Worm (Caenorhabditis elegans) whole organism, L1 larva: Measurements from ENCODE around the gene K01G5.8.

Experiments
- C04F5.9 ChIP-seq: sonication (generic microtip); optimal IDR thresholded peaks from 2 replicates; lab custom pipeline; 2016; ENCODE audit warnings: missing genetic modification characterization, missing compliant biosample characterization
- C16A3.4 ChIP-seq: fragments of 150-350 bp; optimal IDR thresholded peaks from 2 replicates; lab custom pipeline; 2014; ENCODE audit warnings: missing biosample characterization, missing genetic modification characterization
- F16B12.6 ChIP-seq: fragments of 150-350 bp; optimal IDR thresholded peaks from 2 replicates; lab custom pipeline; 2014; ENCODE audit warnings: missing biosample characterization, missing genetic modification characterization
- Y116A8C.19 ChIP-seq: sonication (generic microtip); optimal IDR thresholded peaks from 2 replicates; lab custom pipeline; 2016; ENCODE audit warnings: missing compliant biosample characterization, missing genetic modification characterization, borderline replicate concordance
- aha-1 ChIP-seq: fragments of 150-350 bp; optimal IDR thresholded peaks from 2 replicates; lab custom pipeline; 2014; ENCODE audit warnings: missing biosample characterization, missing genetic modification characterization
- ama-1 ChIP-seq: fragments of 150-350 bp; optimal IDR thresholded peaks from 2 replicates; lab custom pipeline; 2014
- blmp-1 ChIP-seq: fragments of 150-350 bp; optimal IDR thresholded peaks from 2 replicates; lab custom pipeline; 2014; ENCODE audit warnings: missing biosample characterization, missing genetic modification characterization
- ceh-63 ChIP-seq: fragments of 200-800 bp; sonication (Bioruptor generic); optimal IDR thresholded peaks from 2 replicates; lab custom pipeline; 2018; ENCODE audit warnings: mild to moderate bottlenecking, missing genetic modification characterization, missing compliant biosample characterization
- ceh-88 ChIP-seq: fragments of 200-800 bp; sonication (Bioruptor generic); IDR thresholded peaks from 2 replicates; pipeline ENCODE4 v1.3.6; 2022; ENCODE audit warnings: missing genetic modification characterization, missing compliant biosample characterization
- ceh-90 ChIP-seq: sonication (generic microtip); optimal IDR thresholded peaks from 2 replicates; lab custom pipeline; 2016; ENCODE audit warnings: missing genetic modification characterization, missing compliant biosample characterization
- efl-1 ChIP-seq, 4 experiments: fragments of 150-350 bp; optimal IDR thresholded peaks in 3 of 4; peaks in 1 of 4; 1 replicate in 1 of 4; 2 replicates in 3 of 4; lab custom pipeline; 2014; ENCODE audit warnings: missing biosample characterization in 2 of 4, missing genetic modification characterization in 2 of 4, missing genetic modification reagents in 2 of 4
- egl-13 ChIP-seq: sonication (generic microtip); optimal IDR thresholded peaks from 2 replicates; lab custom pipeline; 2016; ENCODE audit warnings: missing genotype, missing genetic modification reagents, missing genetic modification characterization, missing compliant biosample characterization
- egl-27 ChIP-seq, 2 experiments: fragments of 150-350 bp in 1 of 2; sonication (generic microtip); optimal IDR thresholded peaks; 3 replicates each; lab custom pipeline; 2017 to 2018; ENCODE audit warnings: missing biosample characterization in 2 of 2, missing genetic modification characterization in 2 of 2, missing genetic modification reagents in 2 of 2
- elt-3 ChIP-seq, 6 experiments: fragments of 150-350 bp in 1 of 6; sonication (generic microtip); optimal IDR thresholded peaks; 2 replicates each; lab custom pipeline; 2017 to 2018; ENCODE audit warnings: missing biosample characterization in 6 of 6, missing genetic modification characterization in 6 of 6, inconsistent platforms in 1 of 6
- ets-5 ChIP-seq: fragments of 200-800 bp; sonication (Bioruptor generic); IDR thresholded peaks from 2 replicates; pipeline ENCODE4 v1.3.6; 2022; ENCODE audit warnings: missing genetic modification characterization, missing compliant biosample characterization
- fkh-4 ChIP-seq: sonication (generic microtip); optimal IDR thresholded peaks from 2 replicates; lab custom pipeline; 2016; ENCODE audit warnings: missing compliant biosample characterization, missing genetic modification characterization, borderline replicate concordance
- fkh-8 ChIP-seq: sonication (generic microtip); optimal IDR thresholded peaks from 2 replicates; lab custom pipeline; 2016; ENCODE audit warnings: mild to moderate bottlenecking, missing genetic modification characterization, missing compliant biosample characterization
- fos-1 ChIP-seq: fragments of 150-350 bp; optimal IDR thresholded peaks from 2 replicates; lab custom pipeline; 2014; ENCODE audit warnings: missing biosample characterization, missing genetic modification characterization
- grh-1 ChIP-seq: fragments of 200-800 bp; sonication (Bioruptor generic); IDR thresholded peaks from 2 replicates; pipeline ENCODE4 v1.3.6; 2022; ENCODE audit warnings: missing genetic modification reagents, missing genetic modification characterization, missing compliant biosample characterization
- hlh-17 ChIP-seq: fragments of 200-800 bp; sonication (Bioruptor generic); optimal IDR thresholded peaks from 2 replicates; lab custom pipeline; 2018; ENCODE audit warnings: missing genetic modification characterization, mild to moderate bottlenecking, missing compliant biosample characterization, moderate library complexity, borderline replicate concordance
- hlh-4 ChIP-seq: sonication (generic microtip); optimal IDR thresholded peaks from 2 replicates; lab custom pipeline; 2016; ENCODE audit warnings: mild to moderate bottlenecking, missing genetic modification characterization, missing compliant biosample characterization
- hpl-2 ChIP-seq: fragments of 150-350 bp; optimal IDR thresholded peaks from 2 replicates; lab custom pipeline; 2014; ENCODE audit warnings: missing biosample characterization, missing genetic modification reagents, missing genetic modification characterization
- irx-1 ChIP-seq: sonication (generic microtip); optimal IDR thresholded peaks from 2 replicates; lab custom pipeline; 2016; ENCODE audit warnings: missing genetic modification characterization, missing compliant biosample characterization
- lin-13 ChIP-seq: fragments of 150-350 bp; optimal IDR thresholded peaks from 2 replicates; lab custom pipeline; 2014; ENCODE audit warnings: missing biosample characterization, missing genetic modification reagents, missing genetic modification characterization
- lin-14 ChIP-seq: fragments of 200-800 bp; sonication (Bioruptor generic); optimal IDR thresholded peaks from 2 replicates; lab custom pipeline; 2018; ENCODE audit warnings: mild to moderate bottlenecking, missing genetic modification characterization, moderate library complexity, missing compliant biosample characterization
- lin-15B ChIP-seq: fragments of 150-350 bp; sonication (generic microtip); optimal IDR thresholded peaks from 3 replicates; lab custom pipeline; 2014; ENCODE audit warnings: missing biosample characterization, missing genetic modification characterization
- lsy-2 ChIP-seq, 2 experiments: fragments of 150-350 bp; optimal IDR thresholded peaks; 2 replicates each; lab custom pipeline; 2014; ENCODE audit warnings: missing biosample characterization in 2 of 2, missing genetic modification characterization in 2 of 2
- mab-9 ChIP-seq: fragments of 200-800 bp; sonication (Bioruptor generic); IDR thresholded peaks from 2 replicates; pipeline ENCODE4 v1.3.6; 2022; ENCODE audit warnings: missing genetic modification reagents, missing genetic modification characterization, missing compliant biosample characterization
- mdl-1 ChIP-seq, 2 experiments: fragments of 150-350 bp; optimal IDR thresholded peaks; 2 replicates each; lab custom pipeline; 2014 to 2017; ENCODE audit warnings: missing biosample characterization in 2 of 2, missing genetic modification characterization in 2 of 2, inconsistent platforms in 1 of 2
- mep-1 ChIP-seq: fragments of 150-350 bp; optimal IDR thresholded peaks from 2 replicates; lab custom pipeline; 2014; ENCODE audit warnings: missing biosample characterization, missing genetic modification characterization
- nhr-12 ChIP-seq: sonication (generic microtip); optimal IDR thresholded peaks from 2 replicates; lab custom pipeline; 2017; ENCODE audit warnings: missing biosample characterization, missing genetic modification characterization
- nhr-20 ChIP-seq: sonication (generic microtip); optimal IDR thresholded peaks from 2 replicates; lab custom pipeline; 2016; ENCODE audit warnings: mild to moderate bottlenecking, missing genetic modification characterization, missing compliant biosample characterization
- nhr-237 ChIP-seq: fragments of 150-350 bp; optimal IDR thresholded peaks from 2 replicates; lab custom pipeline; 2014; ENCODE audit warnings: missing biosample characterization, missing genetic modification characterization
- nhr-71 ChIP-seq: sonication (generic microtip); optimal IDR thresholded peaks from 2 replicates; lab custom pipeline; 2016; ENCODE audit warnings: mild to moderate bottlenecking, missing genetic modification characterization, moderate library complexity, missing compliant biosample characterization
- nhr-77 ChIP-seq: fragments of 150-350 bp; optimal IDR thresholded peaks from 2 replicates; lab custom pipeline; 2014; ENCODE audit warnings: missing biosample characterization, missing genetic modification characterization
- nhr-84 ChIP-seq: sonication (generic microtip); optimal IDR thresholded peaks from 2 replicates; lab custom pipeline; 2017; ENCODE audit warnings: missing biosample characterization, missing genetic modification characterization
- nhr-85 ChIP-seq: sonication (generic microtip); peaks from one replicate; lab custom pipeline; 2016; ENCODE audit warnings: missing genetic modification characterization, inconsistent platforms, missing compliant biosample characterization
- nhr-90 ChIP-seq: sonication (generic microtip); optimal IDR thresholded peaks from 2 replicates; lab custom pipeline; 2016; ENCODE audit warnings: mild to moderate bottlenecking, missing genetic modification characterization, missing compliant biosample characterization; ENCODE audit not compliant: poor library complexity
- pag-3 ChIP-seq: sonication (generic microtip); optimal IDR thresholded peaks from 2 replicates; lab custom pipeline; 2017; ENCODE audit warnings: missing genetic modification characterization, mild to moderate bottlenecking, missing compliant biosample characterization, antibody characterized with exemption, borderline replicate concordance; ENCODE audit not compliant: insufficient read depth
- pax-3 ChIP-seq: fragments of 200-800 bp; sonication (Bioruptor generic); optimal IDR thresholded peaks from 2 replicates; lab custom pipeline; 2018; ENCODE audit warnings: mild to moderate bottlenecking, missing genetic modification characterization, moderate library complexity, missing compliant biosample characterization
- skn-1 ChIP-seq: fragments of 150-350 bp; optimal IDR thresholded peaks from 2 replicates; lab custom pipeline; 2014; ENCODE audit warnings: missing biosample characterization, missing genetic modification characterization
- snpc-4 ChIP-seq: fragments of 150-350 bp; optimal IDR thresholded peaks from 2 replicates; lab custom pipeline; 2014; ENCODE audit warnings: missing biosample characterization, missing genetic modification characterization
- snu-23 ChIP-seq: sonication (generic microtip); optimal IDR thresholded peaks from 2 replicates; lab custom pipeline; 2016; ENCODE audit warnings: missing genetic modification characterization, missing compliant biosample characterization
- sox-4 ChIP-seq: sonication (generic microtip); optimal IDR thresholded peaks from 2 replicates; lab custom pipeline; 2016; ENCODE audit warnings: missing genetic modification characterization, missing compliant biosample characterization
- tbx-2 ChIP-seq: sonication (generic microtip); optimal IDR thresholded peaks from 2 replicates; lab custom pipeline; 2016; ENCODE audit warnings: missing genetic modification characterization, missing compliant biosample characterization
- tlp-1 ChIP-seq: fragments of 150-350 bp; optimal IDR thresholded peaks from 2 replicates; lab custom pipeline; 2014; ENCODE audit warnings: missing biosample characterization, missing genetic modification characterization
- unc-30 ChIP-seq: sonication (generic microtip); optimal IDR thresholded peaks from 2 replicates; lab custom pipeline; 2017; ENCODE audit warnings: missing biosample characterization, missing genetic modification characterization
- unc-86 ChIP-seq: sonication (generic microtip); optimal IDR thresholded peaks from 2 replicates; lab custom pipeline; 2016; ENCODE audit warnings: missing genetic modification characterization, missing compliant biosample characterization
- vab-15 ChIP-seq: sonication (generic microtip); optimal IDR thresholded peaks from 2 replicates; lab custom pipeline; 2017; ENCODE audit warnings: missing genotype, mild to moderate bottlenecking, missing genetic modification characterization, missing compliant biosample characterization
- xbp-1 ChIP-seq: sonication (generic microtip); optimal IDR thresholded peaks from 2 replicates; lab custom pipeline; 2016; ENCODE audit warnings: missing genetic modification characterization, missing compliant biosample characterization
- ztf-11 ChIP-seq, 2 experiments: sonication (generic microtip); optimal IDR thresholded peaks; 2 replicates each; lab custom pipeline; 2016 to 2017; ENCODE audit warnings: missing genetic modification characterization in 2 of 2, missing biosample characterization in 1 of 2, missing compliant biosample characterization in 1 of 2
- ztf-4 ChIP-seq: fragments of 150-350 bp; optimal IDR thresholded peaks from 2 replicates; lab custom pipeline; 2014; ENCODE audit warnings: missing biosample characterization, missing genetic modification characterization

Gene K01G5.8

DNA sequence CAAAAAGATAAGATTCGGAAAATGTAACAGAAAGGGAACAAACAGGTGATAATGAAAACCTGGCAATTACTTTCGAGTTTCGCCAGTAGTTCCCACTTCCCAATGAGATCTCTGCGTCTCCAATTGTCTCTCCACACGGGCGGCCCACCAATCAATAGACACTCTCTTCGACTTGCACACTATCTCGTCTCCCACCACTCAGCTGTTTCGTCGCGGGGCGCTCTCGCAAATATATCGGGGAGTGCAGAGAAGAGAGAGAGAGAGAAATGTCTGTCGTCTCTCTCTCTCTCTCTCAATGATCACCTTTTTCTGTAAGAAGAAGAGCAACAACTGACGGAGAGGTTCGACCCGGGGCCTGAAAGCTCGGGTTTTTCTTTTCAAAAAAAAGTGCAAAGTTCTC lies 20.4 kb downstream of the K01G5.8 start (continued):
- TF ChIP-seq egl-13 (tag; lab: Kevin White, UChicago) (peak; percentile 33), Y116A8C.19 (tag; lab: Kevin White, UChicago) (no peak), efl-1 (optimal IDR thresholded peaks at IDR 0.05; lab: Kevin White, UChicago) (peak; percentile 76 to 87), efl-1 (GFP tag; optimal IDR thresholded peaks at IDR 0.05 in 1 of 2; lab: Kevin White, UChicago) (peak; percentile 70 to 94), lsy-2 (tag; optimal IDR thresholded peaks at IDR 0.05; lab: Kevin White, UChicago) (peak; percentile 82 to 85), C16A3.4 (tag; lab: Kevin White, UChicago) (peak; percentile 68), grh-1 (GFP tag; lab: Robert Waterston, UW) (peak; percentile 76), egl-27 (tag; optimal IDR thresholded peaks at IDR 0.05; lab: Kevin White, UChicago) (peak in 1 of 2 experiments; percentile 28), nhr-85 (tag; lab: Kevin White, UChicago) (peak; percentile 96), mab-9 (peak; percentile 67), skn-1 (tag; lab: Kevin White, UChicago) (peak; percentile 77), ama-1 (lab: Kevin White, UChicago) (no peak), mep-1 (tag; lab: Kevin White, UChicago) (peak; percentile 81), tlp-1 (tag; lab: Kevin White, UChicago) (no peak), ceh-63 (GFP tag; lab: Kevin White, UChicago) (no peak), nhr-84 (tag; lab: Kevin White, UChicago) (no peak), xbp-1 (peak; percentile 73), snpc-4 (tag; lab: Kevin White, UChicago) (peak; percentile 60), hlh-4 (tag; lab: Kevin White, UChicago) (no peak), lin-13 (peak; percentile 74), nhr-20 (tag; lab: Kevin White, UChicago) (peak; percentile 95), fkh-4 (tag; lab: Kevin White, UChicago) (no peak), C04F5.9 (peak; percentile 9), ceh-88 (no peak; the same call in 1 of the 2 replicates), ztf-4 (tag; lab: Kevin White, UChicago) (peak; percentile 82), aha-1 (peak; percentile 21), fkh-8 (tag; lab: Kevin White, UChicago) (peak; percentile 88), nhr-77 (tag; lab: Kevin White, UChicago) (peak; percentile 57), hpl-2 (GFP tag; lab: Kevin White, UChicago) (no peak), unc-30 (no peak), snu-23 (peak; percentile 95), nhr-90 (tag; lab: Kevin White, UChicago) (peak; percentile 81), ceh-90 (tag; lab: Kevin White, UChicago) (no peak), nhr-71 (tag; lab: Kevin White, UChicago) (peak; percentile 97), fos-1 (peak; percentile 76), pax-3 (tag; lab: Kevin White, UChicago) (peak; percentile 75), pag-3 (tag; lab: Kevin White, UChicago) (peak; percentile 59), nhr-12 (tag; lab: Kevin White, UChicago) (no peak), lin-14 (GFP tag; lab: Kevin White, UChicago) (peak; percentile 98), ets-5 (GFP tag; lab: Robert Waterston, UW) (no peak), elt-3 (tag; optimal IDR thresholded peaks at IDR 0.05; lab: Kevin White, UChicago) (peak in 3 of 6 experiments; percentile 16 to 52 (median 36)), vab-15 (tag; lab: Kevin White, UChicago) (no peak), unc-86 (tag; lab: Kevin White, UChicago) (peak; percentile 81), blmp-1 (tag; lab: Kevin White, UChicago) (peak; percentile 60), mdl-1 (tag; optimal IDR thresholded peaks at IDR 0.05; lab: Kevin White, UChicago) (peak in 1 of 2 experiments; percentile 84), sox-4 (tag; lab: Kevin White, UChicago) (no peak), F16B12.6 (peak; percentile 11), ztf-11 (tag; optimal IDR thresholded peaks at IDR 0.05; lab: Kevin White, UChicago) (peak in 1 of 2 experiments; percentile 50), tbx-2 (peak; percentile 92), nhr-237 (peak; percentile 55), hlh-17 (no peak), irx-1 (tag; lab: Kevin White, UChicago) (peak; percentile 54), lin-15B (tag; lab: Kevin White, UChicago) (peak; percentile 38)
